Worm (Caenorhabditis elegans) whole organism, L1 larva: ENCODE measurements around the gene lmp-2.

Experiments
- ama-1 ChIP-seq: fragments of 150-350 bp; optimal IDR thresholded peaks from 2 replicates; lab custom pipeline; 2014
- ceh-8 ChIP-seq: fragments of 200-800 bp; sonication (Bioruptor generic); optimal IDR thresholded peaks from 2 replicates; lab custom pipeline; 2018; ENCODE audit warnings: mild to moderate bottlenecking, missing genetic modification characterization, moderate library complexity, missing compliant biosample characterization
- dsc-1 ChIP-seq: sonication (generic microtip); optimal IDR thresholded peaks from 2 replicates; lab custom pipeline; 2016; ENCODE audit warnings: mild to moderate bottlenecking, missing genetic modification characterization, missing compliant biosample characterization
- lin-15B ChIP-seq: fragments of 150-350 bp; sonication (generic microtip); optimal IDR thresholded peaks from 3 replicates; lab custom pipeline; 2014; ENCODE audit warnings: missing biosample characterization, missing genetic modification characterization
- lsy-2 ChIP-seq, 2 experiments: fragments of 150-350 bp; optimal IDR thresholded peaks; 2 replicates each; lab custom pipeline; 2014; ENCODE audit warnings: missing biosample characterization in 2 of 2, missing genetic modification characterization in 2 of 2
- nhr-12 ChIP-seq: sonication (generic microtip); optimal IDR thresholded peaks from 2 replicates; lab custom pipeline; 2017; ENCODE audit warnings: missing biosample characterization, missing genetic modification characterization
- skn-1 ChIP-seq: fragments of 150-350 bp; optimal IDR thresholded peaks from 2 replicates; lab custom pipeline; 2014; ENCODE audit warnings: missing biosample characterization, missing genetic modification characterization
- snpc-4 ChIP-seq: fragments of 150-350 bp; optimal IDR thresholded peaks from 2 replicates; lab custom pipeline; 2014; ENCODE audit warnings: missing biosample characterization, missing genetic modification characterization
- zag-1 ChIP-seq: fragments of 150-350 bp; optimal IDR thresholded peaks from 2 replicates; lab custom pipeline; 2014; ENCODE audit warnings: missing biosample characterization, missing genetic modification characterization

DNA sequence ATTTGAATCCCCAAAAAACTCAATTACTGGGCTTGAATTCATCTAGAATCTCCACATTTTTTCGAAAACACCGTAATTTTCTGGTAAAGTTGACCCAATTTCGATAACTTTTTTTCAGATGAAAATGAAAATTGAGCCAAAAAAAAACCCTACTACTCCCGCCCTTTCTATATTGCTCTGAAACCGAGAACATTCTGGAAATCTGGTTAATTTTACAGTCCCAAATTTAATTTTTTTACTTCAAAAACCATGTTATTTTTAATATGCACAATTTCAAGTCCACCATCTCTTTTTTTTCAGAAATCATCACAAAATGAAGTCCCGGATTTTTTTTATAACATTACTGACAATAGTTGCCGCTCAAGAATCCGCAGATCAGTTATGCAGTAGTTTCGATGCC is 13.8 kb upstream of the lmp-2 start, which contains the start of gene C05D9.3:
- no peak for TF ChIP-seq skn-1 (tag; lab: Kevin White, UChicago)
- TF ChIP-seq ama-1 (lab: Kevin White, UChicago) = no peak
- no peak for TF ChIP-seq snpc-4
- TF ChIP-seq lin-15B (tag; lab: Kevin White, UChicago) = no peak
- no peak for TF ChIP-seq lsy-2 (tag; optimal IDR thresholded peaks at IDR 0.05; lab: Kevin White, UChicago)
- no peak for TF ChIP-seq dsc-1 (tag; lab: Kevin White, UChicago)
- no peak for TF ChIP-seq zag-1 (tag; lab: Kevin White, UChicago)
- TF ChIP-seq ceh-8 (GFP tag; lab: Kevin White, UChicago) = no peak
- TF ChIP-seq nhr-12 = no peak
